Fruit fly (Drosophila melanogaster): ENCODE measurements around the gene CG5447.

dm6 chr3R:26436540-26436939, 15.8 kb upstream of the CG5447 start:
- no peak for TF ChIP-seq CG8478 (optimal IDR thresholded peaks at IDR 0.05)
- no peak for TF ChIP-seq CTCF (optimal IDR thresholded peaks at IDR 0.05)
